Worm (Caenorhabditis elegans) whole organism, young adult: ENCODE data around the gene lact-1.

Source experiments
- B0035.1 ChIP-seq: sonication (generic microtip); optimal IDR thresholded peaks from 2 replicates; lab custom pipeline; 2016; ENCODE audit warnings: missing genetic modification characterization, mild to moderate bottlenecking, missing compliant biosample characterization, missing genotype, missing genetic modification reagents
- C06A6.2 ChIP-seq: fragments of 200-800 bp; sonication (Bioruptor generic); conservative IDR thresholded peaks from 2 replicates; pipeline ENCODE4 v1.3.6; 2022; ENCODE audit warnings: missing genetic modification characterization, missing compliant biosample characterization
- F23B12.7 ChIP-seq: sonication (generic microtip); optimal IDR thresholded peaks from 2 replicates; lab custom pipeline; 2017; ENCODE audit warnings: missing genetic modification characterization, mild to moderate bottlenecking, missing compliant biosample characterization, antibody characterized with exemption, moderate library complexity; ENCODE audit not compliant: insufficient read depth
- K12H6.12 ChIP-seq: fragments of 200-800 bp; sonication (Bioruptor generic); optimal IDR thresholded peaks from 2 replicates; lab custom pipeline; 2018; ENCODE audit warnings: mild to moderate bottlenecking, missing genetic modification characterization, missing compliant biosample characterization
- Y95B8A.8 ChIP-seq: fragments of 200-800 bp; sonication (Bioruptor generic); IDR thresholded peaks from 2 replicates; pipeline ENCODE4 v1.3.6; 2022; ENCODE audit warnings: missing genetic modification reagents, missing genetic modification characterization, missing compliant biosample characterization
- ZK185.1 ChIP-seq: sonication (generic microtip); optimal IDR thresholded peaks from 2 replicates; lab custom pipeline; 2016; ENCODE audit warnings: mild to moderate bottlenecking, missing genetic modification characterization, missing compliant biosample characterization; ENCODE audit not compliant: poor library complexity, severe bottlenecking
- aptf-3 ChIP-seq: fragments of 200-800 bp; sonication (Bioruptor generic); IDR thresholded peaks from 2 replicates; pipeline ENCODE4 v1.3.6; 2022; ENCODE audit warnings: missing genetic modification characterization, missing compliant biosample characterization
- bed-2 ChIP-seq: fragments of 200-800 bp; sonication (Bioruptor generic); IDR thresholded peaks from 2 replicates; pipeline ENCODE4 v1.3.6; 2022; ENCODE audit warnings: missing genetic modification reagents, missing genetic modification characterization, missing compliant biosample characterization
- ccch-3 ChIP-seq: fragments of 200-800 bp; sonication (Bioruptor generic); optimal IDR thresholded peaks from 2 replicates; lab custom pipeline; 2018; ENCODE audit warnings: mild to moderate bottlenecking, missing genetic modification characterization, missing compliant biosample characterization
- cebp-1 ChIP-seq, 2 experiments: fragments of 200-800 bp in 1 of 2; sonication (Bioruptor generic) in 1 of 2; sonication (generic microtip) in 1 of 2; IDR thresholded peaks in 1 of 2; optimal IDR thresholded peaks in 1 of 2; 2 replicates each; pipeline versions ENCODE4 v1.3.6 to Lab custom; 2017 to 2022; ENCODE audit warnings: missing compliant biosample characterization in 2 of 2, missing genetic modification characterization in 2 of 2, mild to moderate bottlenecking in 1 of 2, missing genetic modification reagents in 1 of 2, moderate library complexity in 1 of 2
- cebp-2 ChIP-seq: fragments of 200-800 bp; sonication (Bioruptor generic); IDR thresholded peaks from 2 replicates; pipeline ENCODE4 v1.3.6; 2022; ENCODE audit warnings: missing genetic modification characterization, missing compliant biosample characterization
- ceh-100 ChIP-seq: fragments of 200-800 bp; sonication (Bioruptor generic); IDR thresholded peaks from 2 replicates; pipeline ENCODE4 v1.3.6; 2022; ENCODE audit warnings: missing genetic modification reagents, missing genetic modification characterization, missing compliant biosample characterization
- ceh-58 ChIP-seq: fragments of 200-800 bp; sonication (Bioruptor generic); IDR thresholded peaks from 2 replicates; pipeline ENCODE4 v1.3.6; 2022; ENCODE audit warnings: missing genetic modification characterization, missing compliant biosample characterization
- ceh-79 ChIP-seq: sonication (generic microtip); optimal IDR thresholded peaks from 2 replicates; lab custom pipeline; 2017; ENCODE audit warnings: mild to moderate bottlenecking, missing genetic modification characterization, missing compliant biosample characterization
- ceh-91 ChIP-seq: fragments of 200-800 bp; sonication (Bioruptor generic); IDR thresholded peaks from 2 replicates; pipeline ENCODE4 v1.3.6; 2022; ENCODE audit warnings: missing genetic modification reagents, missing genetic modification characterization, missing compliant biosample characterization
- chd-7 ChIP-seq: sonication (generic microtip); optimal IDR thresholded peaks from 2 replicates; lab custom pipeline; 2016; ENCODE audit warnings: mild to moderate bottlenecking, missing genetic modification characterization, moderate library complexity, missing compliant biosample characterization
- dox-1 ChIP-seq: fragments of 200-800 bp; sonication (Bioruptor generic); IDR thresholded peaks from 2 replicates; pipeline ENCODE4 v1.3.6; 2022; ENCODE audit warnings: missing genetic modification reagents, missing genetic modification characterization, missing compliant biosample characterization
- dpl-1 ChIP-seq: fragments of 150-350 bp; optimal IDR thresholded peaks from 2 replicates; lab custom pipeline; 2014; ENCODE audit warnings: missing biosample characterization, missing genetic modification reagents, missing genetic modification characterization
- egrh-3 ChIP-seq: fragments of 200-800 bp; sonication (Bioruptor generic); IDR thresholded peaks from 2 replicates; pipeline ENCODE4 v1.3.6; 2022; ENCODE audit warnings: missing genetic modification reagents, missing genetic modification characterization, missing compliant biosample characterization
- ekl-4 ChIP-seq: fragments of 200-800 bp; sonication (Bioruptor generic); IDR thresholded peaks from 2 replicates; pipeline ENCODE4 v1.3.6; 2022; ENCODE audit warnings: missing genetic modification reagents, missing genetic modification characterization, missing compliant biosample characterization
- gei-17 ChIP-seq: fragments of 200-800 bp; sonication (Bioruptor generic); optimal IDR thresholded peaks from 2 replicates; lab custom pipeline; 2018; ENCODE audit warnings: mild to moderate bottlenecking, missing genetic modification characterization, missing compliant biosample characterization
- hlh-12 ChIP-seq: sonication (generic microtip); optimal IDR thresholded peaks from 2 replicates; lab custom pipeline; 2016; ENCODE audit warnings: missing genetic modification characterization, missing compliant biosample characterization
- hmg-20 ChIP-seq: fragments of 200-800 bp; sonication (Bioruptor generic); IDR thresholded peaks from 2 replicates; pipeline ENCODE4 v1.3.6; 2022; ENCODE audit warnings: missing genetic modification reagents, missing genetic modification characterization, missing compliant biosample characterization
- lin-26 ChIP-seq: fragments of 200-800 bp; sonication (Bioruptor generic); IDR thresholded peaks from 2 replicates; pipeline ENCODE4 v1.3.6; 2022; ENCODE audit warnings: missing genetic modification reagents, missing genetic modification characterization, missing compliant biosample characterization
- lin-40 ChIP-seq: sonication (generic microtip); optimal IDR thresholded peaks from 2 replicates; lab custom pipeline; 2016; ENCODE audit warnings: missing genetic modification characterization, mild to moderate bottlenecking, missing compliant biosample characterization, missing genotype, missing genetic modification reagents
- lsl-1 ChIP-seq: fragments of 200-800 bp; sonication (Bioruptor generic); optimal IDR thresholded peaks from 2 replicates; lab custom pipeline; 2018; ENCODE audit warnings: mild to moderate bottlenecking, missing genetic modification characterization, moderate library complexity, missing compliant biosample characterization
- madf-10 ChIP-seq: sonication (generic microtip); optimal IDR thresholded peaks from 2 replicates; lab custom pipeline; 2016; ENCODE audit warnings: mild to moderate bottlenecking, missing genetic modification characterization, missing compliant biosample characterization
- madf-6 ChIP-seq: fragments of 200-800 bp; sonication (Bioruptor generic); IDR thresholded peaks from 2 replicates; pipeline ENCODE4 v1.3.6; 2022; ENCODE audit warnings: missing genetic modification reagents, missing genetic modification characterization, missing compliant biosample characterization
- mcd-1 ChIP-seq: fragments of 200-800 bp; sonication (Bioruptor generic); IDR thresholded peaks from 2 replicates; pipeline ENCODE4 v1.3.6; 2022; ENCODE audit warnings: missing genetic modification reagents, missing genetic modification characterization, missing compliant biosample characterization
- mes-4 ChIP-seq: sonication (generic microtip); optimal IDR thresholded peaks from 2 replicates; lab custom pipeline; 2016; ENCODE audit warnings: missing genotype, missing genetic modification characterization, missing compliant biosample characterization
- nfyb-1 ChIP-seq: fragments of 200-800 bp; sonication (Bioruptor generic); IDR thresholded peaks from 2 replicates; pipeline ENCODE4 v1.3.6; 2022; ENCODE audit warnings: missing genetic modification reagents, missing genetic modification characterization, missing compliant biosample characterization
- pbrm-1 ChIP-seq: fragments of 200-800 bp; sonication (Bioruptor generic); IDR thresholded peaks from 2 replicates; pipeline ENCODE4 v1.3.6; 2022; ENCODE audit warnings: missing genetic modification reagents, missing genetic modification characterization, missing compliant biosample characterization
- rec-8 ChIP-seq, 2 experiments: sonication (generic microtip); optimal IDR thresholded peaks; 2 replicates each; lab custom pipeline; 2016; ENCODE audit warnings: mild to moderate bottlenecking in 2 of 2, missing genetic modification characterization in 2 of 2, missing genetic modification reagents in 2 of 2, missing genotype in 2 of 2, missing biosample characterization in 1 of 2, missing compliant biosample characterization in 1 of 2, moderate library complexity in 1 of 2
- somi-1 ChIP-seq: fragments of 200-800 bp; sonication (Bioruptor generic); optimal IDR thresholded peaks from 2 replicates; lab custom pipeline; 2018; ENCODE audit warnings: mild to moderate bottlenecking, missing genetic modification characterization, missing compliant biosample characterization
- xnd-1 ChIP-seq: sonication (generic microtip); optimal IDR thresholded peaks from 2 replicates; lab custom pipeline; 2016; ENCODE audit warnings: missing genotype, missing genetic modification reagents, missing genetic modification characterization, missing compliant biosample characterization
- zfh-2 ChIP-seq: fragments of 200-800 bp; sonication (Bioruptor generic); conservative IDR thresholded peaks from 2 replicates; pipeline ENCODE4 v1.3.6; 2022; ENCODE audit warnings: missing genetic modification reagents, missing genetic modification characterization, missing compliant biosample characterization
- zim-3 ChIP-seq: sonication (generic microtip); optimal IDR thresholded peaks from 2 replicates; lab custom pipeline; 2017; ENCODE audit warnings: mild to moderate bottlenecking, missing genetic modification characterization, moderate library complexity, missing compliant biosample characterization
- ztf-22 ChIP-seq: fragments of 200-800 bp; sonication (Bioruptor generic); optimal IDR thresholded peaks from 2 replicates; lab custom pipeline; 2018; ENCODE audit warnings: mild to moderate bottlenecking, missing genetic modification characterization, moderate library complexity, missing compliant biosample characterization
- ztf-25 ChIP-seq: fragments of 200-800 bp; sonication (Bioruptor generic); IDR thresholded peaks from 2 replicates; pipeline ENCODE4 v1.3.6; 2022; ENCODE audit warnings: missing genetic modification reagents, missing genetic modification characterization, missing compliant biosample characterization
- ztf-3 ChIP-seq: fragments of 200-800 bp; sonication (Bioruptor generic); optimal IDR thresholded peaks from 2 replicates; lab custom pipeline; 2018; ENCODE audit warnings: mild to moderate bottlenecking, missing genetic modification characterization, missing compliant biosample characterization

The lact-1 gene

ce11 chrX:7220209-7220608, 40.0 kb downstream of the lact-1 start:
- TF ChIP-seq mes-4 (tag; lab: Kevin White, UChicago) (no peak), nfyb-1 (GFP tag; lab: Robert Waterston, UW) (peak; percentile 33; the same call in 1 of the 2 replicates)

ce11 chrX:7217704-7218479, 42.3 kb downstream of the lact-1 start, which contains the start of gene syd-9:
Gene syd-9, plus strand, starts transcription at chrX:7218097.
- no peak for TF ChIP-seq rec-8 (tag; optimal IDR thresholded peaks at IDR 0.05; lab: Kevin White, UChicago)
- no peak for TF ChIP-seq ZK185.1 (tag; lab: Kevin White, UChicago)
- TF ChIP-seq ekl-4, result peak; percentile 23; the same call in 1 of the 2 replicates
- no peak for TF ChIP-seq Y95B8A.8 (GFP tag; lab: Robert Waterston, UW)
- TF ChIP-seq K12H6.12 (tag; lab: Kevin White, UChicago), result peak; percentile 50
- peak; percentile 76; the same call in 1 of the 2 replicates for TF ChIP-seq egrh-3 (GFP tag; lab: Robert Waterston, UW)
- TF ChIP-seq xnd-1 (tag; lab: Kevin White, UChicago), result no peak
- 0 out of 2 replicates have a peak, but pooled peaks have one; percentile 10 for TF ChIP-seq dox-1 (GFP tag; lab: Robert Waterston, UW)
- no peak for TF ChIP-seq ccch-3
- no peak for TF ChIP-seq C06A6.2 (GFP tag; lab: Robert Waterston, UW)
- TF ChIP-seq lin-26 (GFP tag; lab: Robert Waterston, UW), result 0 out of 2 replicates have a peak, but pooled peaks have one; percentile 16
- TF ChIP-seq ceh-91 (GFP tag; lab: Robert Waterston, UW), result no peak
- no peak for TF ChIP-seq F23B12.7
- peak; percentile 63 for TF ChIP-seq zim-3 (tag; lab: Kevin White, UChicago)
- TF ChIP-seq ztf-3, result no peak
- no peak for TF ChIP-seq madf-10
- no peak for TF ChIP-seq ztf-25 (GFP tag; lab: Robert Waterston, UW)
- no peak for TF ChIP-seq hlh-12 (tag; lab: Kevin White, UChicago)
- no peak for TF ChIP-seq mcd-1 (GFP tag; lab: Robert Waterston, UW)
- TF ChIP-seq bed-2, result no peak
- TF ChIP-seq ceh-58 (GFP tag; lab: Robert Waterston, UW), result no peak
- no peak for TF ChIP-seq hmg-20
- TF ChIP-seq B0035.1 (tag; lab: Kevin White, UChicago), result no peak
- TF ChIP-seq ceh-79 (tag; lab: Kevin White, UChicago), result no peak
- no peak for TF ChIP-seq cebp-1 (GFP tag; IDR thresholded peaks at IDR 0.05; lab: Robert Waterston, UW)
- no peak for TF ChIP-seq cebp-1 (tag; optimal IDR thresholded peaks at IDR 0.05; lab: Kevin White, UChicago)
- TF ChIP-seq mes-4 (tag; lab: Kevin White, UChicago), result no peak
- peak; percentile 8 for TF ChIP-seq chd-7
- no peak for TF ChIP-seq cebp-2 (GFP tag; lab: Robert Waterston, UW)
- TF ChIP-seq ztf-22 (GFP tag; lab: Kevin White, UChicago), result no peak
- no peak for TF ChIP-seq lsl-1 (GFP tag; lab: Kevin White, UChicago)
- peak; percentile 84 for TF ChIP-seq zfh-2 (GFP tag; lab: Robert Waterston, UW)
- TF ChIP-seq pbrm-1, result no peak
- no peak for TF ChIP-seq somi-1 (GFP tag; lab: Kevin White, UChicago)
- no peak for TF ChIP-seq madf-6
- 0 out of 2 replicates have a peak, but pooled peaks have one; percentile 25 for TF ChIP-seq nfyb-1 (GFP tag; lab: Robert Waterston, UW)
- no peak for TF ChIP-seq ceh-100
- TF ChIP-seq gei-17 (GFP tag; lab: Kevin White, UChicago), result no peak
- no peak for TF ChIP-seq dpl-1 (GFP tag; lab: Kevin White, UChicago)
- no peak for TF ChIP-seq aptf-3 (GFP tag; lab: Robert Waterston, UW)
- no peak for TF ChIP-seq lin-40 (tag; lab: Kevin White, UChicago)
- TF ChIP-seq, all 124 proteins: peak for 9
